Worm (Caenorhabditis elegans) whole organism, L4 larva: Measurements from ENCODE around the gene ZK1067.4.

Experiments used
- F44E2.7 ChIP-seq: fragments of 200-800 bp; sonication (Bioruptor generic); IDR thresholded peaks from 2 replicates; pipeline ENCODE4 v2.1.2; 2022; ENCODE audit warnings: missing genetic modification characterization, missing compliant biosample characterization
- T20F7.1 ChIP-seq: fragments of 200-800 bp; sonication (Bioruptor generic); optimal IDR thresholded peaks from 2 replicates; lab custom pipeline; 2018; ENCODE audit warnings: mild to moderate bottlenecking, missing genetic modification characterization, missing compliant biosample characterization
- aha-1 ChIP-seq: fragments of 150-350 bp; peaks from one replicate; lab custom pipeline; 2014; ENCODE audit warnings: missing biosample characterization, missing genetic modification characterization
- arid-1 ChIP-seq: fragments of 200-800 bp; sonication (Bioruptor generic); conservative IDR thresholded peaks from 2 replicates; pipeline ENCODE4 v1.3.6; 2022; ENCODE audit warnings: missing genetic modification reagents, missing genetic modification characterization, missing compliant biosample characterization
- ceh-28 ChIP-seq: fragments of 150-350 bp; optimal IDR thresholded peaks from 2 replicates; lab custom pipeline; 2014; ENCODE audit warnings: missing biosample characterization, missing genetic modification reagents, missing genetic modification characterization
- ctbp-1 ChIP-seq: fragments of 200-800 bp; sonication (Bioruptor generic); IDR thresholded peaks from 2 replicates; pipeline ENCODE4 v1.3.6; 2022; ENCODE audit warnings: missing genetic modification reagents, missing genetic modification characterization, missing compliant biosample characterization
- daf-16 ChIP-seq, 3 experiments: sonication (generic microtip); optimal IDR thresholded peaks; 2 replicates each; lab custom pipeline; 2016 to 2017; ENCODE audit warnings: missing genetic modification characterization in 3 of 3, missing genetic modification reagents in 3 of 3, mild to moderate bottlenecking in 2 of 3, missing compliant biosample characterization in 2 of 3, missing biosample characterization in 1 of 3, moderate library complexity in 1 of 3
- dmd-6 ChIP-seq: fragments of 200-800 bp; sonication (Bioruptor generic); IDR thresholded peaks from 2 replicates; pipeline ENCODE4 v1.3.6; 2022; ENCODE audit warnings: missing genetic modification reagents, missing genetic modification characterization, missing compliant biosample characterization
- egl-27 ChIP-seq: sonication (generic microtip); optimal IDR thresholded peaks from 3 replicates; lab custom pipeline; 2017; ENCODE audit warnings: missing biosample characterization, missing genetic modification reagents, missing genetic modification characterization
- fkh-10 ChIP-seq: fragments of 150-350 bp; optimal IDR thresholded peaks from 2 replicates; lab custom pipeline; 2014; ENCODE audit warnings: missing biosample characterization, missing genetic modification reagents, missing genetic modification characterization
- fos-1 ChIP-seq: fragments of 150-350 bp; optimal IDR thresholded peaks from 2 replicates; lab custom pipeline; 2014; ENCODE audit warnings: missing biosample characterization, missing genetic modification characterization
- hif-1 ChIP-seq, 2 experiments: sonication (generic microtip); optimal IDR thresholded peaks; 2 replicates each; lab custom pipeline; 2016 to 2017; ENCODE audit warnings: missing compliant biosample characterization in 2 of 2, missing genetic modification characterization in 2 of 2, missing genetic modification reagents in 2 of 2, missing genotype in 2 of 2, mild to moderate bottlenecking in 1 of 2
- hlh-30 ChIP-seq: sonication (generic microtip); optimal IDR thresholded peaks from 2 replicates; lab custom pipeline; 2017; ENCODE audit warnings: antibody characterized with exemption, mild to moderate bottlenecking, missing genetic modification characterization, missing compliant biosample characterization; ENCODE audit not compliant: insufficient read depth
- lin-38 ChIP-seq: fragments of 200-800 bp; sonication (Bioruptor generic); IDR thresholded peaks from 2 replicates; pipeline ENCODE4 v1.3.6; 2022; ENCODE audit warnings: missing genetic modification reagents, missing genetic modification characterization, missing compliant biosample characterization
- lin-39 ChIP-seq: fragments of 150-350 bp; optimal IDR thresholded peaks from 2 replicates; lab custom pipeline; 2014; ENCODE audit warnings: missing biosample characterization, missing genetic modification reagents, missing genetic modification characterization
- lsy-2 ChIP-seq, 2 experiments: fragments of 150-350 bp in 1 of 2; sonication (generic microtip) in 1 of 2; optimal IDR thresholded peaks; 2 replicates each; lab custom pipeline; 2014 to 2017; ENCODE audit warnings: missing biosample characterization in 2 of 2, missing genetic modification characterization in 2 of 2
- mep-1 ChIP-seq: fragments of 150-350 bp; sonication (generic microtip); optimal IDR thresholded peaks from 3 replicates; lab custom pipeline; 2014; ENCODE audit warnings: missing biosample characterization, missing genetic modification characterization
- mes-2 ChIP-seq: sonication (generic microtip); optimal IDR thresholded peaks from 2 replicates; lab custom pipeline; 2016; ENCODE audit warnings: missing genotype, mild to moderate bottlenecking, missing genetic modification characterization, missing compliant biosample characterization; ENCODE audit not compliant: poor library complexity, severe bottlenecking
- nhr-102 ChIP-seq: sonication (generic microtip); optimal IDR thresholded peaks from 2 replicates; lab custom pipeline; 2016; ENCODE audit warnings: mild to moderate bottlenecking, missing genetic modification characterization, moderate library complexity, missing compliant biosample characterization
- nhr-237 ChIP-seq: sonication (generic microtip); optimal IDR thresholded peaks from 2 replicates; lab custom pipeline; 2017; ENCODE audit warnings: missing biosample characterization, missing genetic modification characterization
- nhr-28 ChIP-seq: fragments of 150-350 bp; optimal IDR thresholded peaks from 2 replicates; lab custom pipeline; 2014; ENCODE audit warnings: missing biosample characterization, missing genetic modification characterization
- nhr-41 ChIP-seq: fragments of 200-800 bp; sonication (Bioruptor generic); IDR thresholded peaks from 2 replicates; pipeline ENCODE4 v1.3.6; 2022; ENCODE audit warnings: missing genetic modification reagents, missing genetic modification characterization, missing compliant biosample characterization
- nhr-6 ChIP-seq: fragments of 150-350 bp; optimal IDR thresholded peaks from 2 replicates; lab custom pipeline; 2014; ENCODE audit warnings: missing biosample characterization, missing genetic modification characterization
- nhr-77 ChIP-seq: fragments of 150-350 bp; optimal IDR thresholded peaks from 2 replicates; lab custom pipeline; 2014; ENCODE audit warnings: missing biosample characterization, missing genetic modification characterization
- set-16 ChIP-seq: fragments of 200-800 bp; sonication (Bioruptor generic); IDR thresholded peaks from 2 replicates; pipeline ENCODE4 v1.3.6; 2022; ENCODE audit warnings: missing genetic modification reagents, missing genetic modification characterization, missing compliant biosample characterization
- unc-62 ChIP-seq, 3 experiments: fragments of 150-350 bp in 1 of 3; sonication (generic microtip); optimal IDR thresholded peaks in 2 of 3; peaks in 1 of 3; 1 replicate in 1 of 3; 2 replicates in 2 of 3; lab custom pipeline; 2014 to 2017; ENCODE audit warnings: missing biosample characterization in 3 of 3, missing genetic modification characterization in 3 of 3, missing genetic modification reagents in 3 of 3, missing genotype in 1 of 3
- ztf-7 ChIP-seq: fragments of 150-350 bp; optimal IDR thresholded peaks from 2 replicates; lab custom pipeline; 2014; ENCODE audit warnings: missing biosample characterization, missing genetic modification characterization

The ZK1067.4 gene

DNA sequence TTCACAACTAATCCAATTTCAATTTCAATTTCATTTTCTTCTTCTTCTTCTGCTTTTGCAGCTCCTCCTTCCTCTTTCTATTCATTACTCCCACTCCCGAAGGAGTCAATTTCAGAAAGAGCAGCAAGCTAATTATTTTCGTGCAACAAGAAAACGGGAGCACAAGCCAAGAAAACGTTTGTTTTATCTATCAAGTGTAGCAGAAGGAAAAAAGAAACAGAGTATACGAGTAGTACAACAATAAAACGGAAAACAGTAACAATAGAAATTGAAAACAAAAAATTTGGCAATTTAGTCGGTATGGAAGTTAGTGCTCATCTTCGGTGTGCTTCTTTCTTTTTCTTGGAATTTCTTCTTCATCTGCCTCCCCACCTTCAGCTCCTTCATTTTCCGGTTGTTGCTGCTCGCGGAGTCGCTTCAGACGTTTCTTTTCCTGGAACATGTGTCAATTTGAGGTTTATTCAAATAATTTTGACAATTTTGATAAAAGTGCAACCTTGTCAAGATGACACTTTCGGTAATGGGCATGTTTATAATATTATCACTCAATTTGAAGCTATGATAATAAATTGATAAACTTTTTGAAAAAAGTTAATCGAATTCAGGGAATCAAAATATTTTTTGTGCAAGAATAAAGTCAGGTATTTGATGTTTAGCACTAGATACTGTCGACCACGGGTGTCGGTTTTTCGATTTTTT lies 44.3 kb upstream of the ZK1067.4 start, which contains the start of gene W07A12.8 (continued):
- TF ChIP-seq fkh-10 (GFP tag; lab: Kevin White, UChicago) (no peak), nhr-77 (tag; lab: Kevin White, UChicago) (no peak)
- TF ChIP-seq, all 104 proteins: peak for 8

- no peak for TF ChIP-seq fos-1 (tag; lab: Kevin White, UChicago)
- TF ChIP-seq ctbp-1 = no peak
- TF ChIP-seq, all 104 proteins: peak for 0
Measured at ce11 chrII:9167730-9168129, 42.4 kb upstream of the ZK1067.4 start, which contains the start of gene T23G7.3. TSS of gene T23G7.3 (minus strand) at chrII:9167830.

ce11 chrII:9169450-9169960 lies 40.7 kb upstream of the ZK1067.4 start, which contains the start of gene dpl-1:
TSS of gene dpl-1 (plus strand) at chrII:9169910.
- TF ChIP-seq lin-39 (tag; lab: Kevin White, UChicago) (no peak), egl-27 (tag; lab: Kevin White, UChicago) (no peak), hlh-30 (tag; lab: Kevin White, UChicago) (no peak), mes-2 (peak; percentile 68), lsy-2 (tag; optimal IDR thresholded peaks at IDR 0.05; lab: Kevin White, UChicago) (peak in 1 of 2 experiments; percentile 68), nhr-41 (no peak), T20F7.1 (peak; percentile 96), lin-38 (GFP tag; lab: Robert Waterston, UW) (0 out of 2 replicates have a peak, but pooled peaks have one; percentile 24), nhr-102 (tag; lab: Kevin White, UChicago) (no peak), unc-62 (GFP tag; optimal IDR thresholded peaks at IDR 0.05 in 1 of 2; lab: Kevin White, UChicago) (no peak), unc-62 (tag; optimal IDR thresholded peaks at IDR 0.05; lab: Kevin White, UChicago) (no peak), hif-1 (tag; optimal IDR thresholded peaks at IDR 0.05; lab: Kevin White, UChicago) (peak in 1 of 2 experiments; percentile 2), ztf-7 (tag; lab: Kevin White, UChicago) (peak; percentile 21), nhr-28 (tag; lab: Kevin White, UChicago) (no peak), set-16 (GFP tag; lab: Robert Waterston, UW) (no peak), daf-16 (GFP tag; optimal IDR thresholded peaks at IDR 0.05; lab: Kevin White, UChicago) (no peak), daf-16 (tag; optimal IDR thresholded peaks at IDR 0.05; lab: Kevin White, UChicago) (peak; percentile 43), aha-1 (peak; percentile 93), nhr-6 (tag; lab: Kevin White, UChicago) (peak; percentile 22)

ce11 chrII:9170048-9170447 lies 40.1 kb upstream of the ZK1067.4 start:
- peak; percentile 15 for TF ChIP-seq mep-1 (tag; lab: Kevin White, UChicago)
- peak; percentile 98 for TF ChIP-seq aha-1
- no peak for TF ChIP-seq dmd-6 (GFP tag; lab: Robert Waterston, UW)
- no peak for TF ChIP-seq nhr-237 (tag; lab: Kevin White, UChicago)

DNA sequence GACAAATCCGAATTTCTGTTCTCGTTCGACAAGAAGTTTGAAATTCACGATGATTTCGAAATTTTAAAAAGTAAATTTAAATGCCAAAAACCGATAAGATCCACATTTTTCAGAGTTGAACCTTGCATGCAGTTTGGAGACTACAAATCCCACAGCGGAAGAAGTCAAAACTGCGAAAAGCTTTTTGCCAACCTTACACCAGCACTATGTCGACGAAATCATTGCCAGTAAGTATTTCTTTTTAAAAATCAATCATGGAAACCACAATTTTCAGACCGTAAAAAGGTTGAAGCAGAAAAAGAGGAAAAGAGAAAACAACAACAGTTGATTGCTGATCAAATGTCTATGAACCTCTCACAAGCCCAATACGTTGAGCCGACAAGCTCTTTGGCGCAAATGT lies 39.3 kb upstream of the ZK1067.4 start:
- TF ChIP-seq F44E2.7 (no peak), aha-1 (peak; percentile 99), mep-1 (tag; lab: Kevin White, UChicago) (peak; percentile 15)

DNA sequence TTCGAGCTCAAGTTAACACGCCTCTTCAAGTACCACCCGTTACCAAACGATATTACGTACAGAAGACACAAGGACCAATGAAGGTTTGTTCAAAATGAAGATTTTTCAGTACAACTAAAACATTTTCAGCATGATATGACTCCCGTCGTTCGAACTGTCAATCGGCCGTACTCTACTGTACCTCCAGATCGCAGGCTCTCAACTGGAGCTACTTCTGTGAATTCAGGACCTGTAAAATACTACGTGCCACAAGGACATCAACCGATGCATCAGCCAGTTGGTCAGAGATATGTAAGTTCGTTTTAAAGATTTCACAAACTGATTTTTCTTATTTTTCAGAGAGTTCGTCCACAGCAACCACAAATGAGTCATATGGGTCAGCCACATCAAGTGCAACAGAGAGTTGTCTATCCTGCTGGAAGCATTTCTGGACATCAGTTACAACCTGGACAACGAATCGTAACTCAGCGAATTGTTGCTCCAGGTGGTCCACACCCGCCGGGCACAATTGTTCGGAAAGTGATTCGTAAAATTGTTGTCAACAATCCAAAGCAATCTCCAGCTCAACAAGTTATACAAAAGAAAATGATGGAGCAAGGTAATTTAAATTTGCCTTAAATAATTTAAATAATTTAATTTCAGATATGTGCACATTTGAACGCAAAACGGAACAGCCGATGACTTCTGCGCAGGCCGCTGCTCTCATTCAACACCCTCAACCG lies 38.5 kb upstream of the ZK1067.4 start:
- TF ChIP-seq unc-62 (GFP tag; optimal IDR thresholded peaks at IDR 0.05 in 1 of 2; lab: Kevin White, UChicago) = peak in 1 of 2 experiments; percentile 89
- no peak for TF ChIP-seq unc-62 (tag; optimal IDR thresholded peaks at IDR 0.05; lab: Kevin White, UChicago)
- TF ChIP-seq arid-1 (GFP tag; lab: Robert Waterston, UW) = no peak
- TF ChIP-seq aha-1 = peak; percentile 98
- TF ChIP-seq ceh-28 (tag; lab: Kevin White, UChicago) = no peak
